Worm (Caenorhabditis elegans) whole organism, L4/young adult: ENCODE measurements around the gene col-87.

Source experiments
- W03F9.2 ChIP-seq: fragments of 150-350 bp; optimal IDR thresholded peaks from 2 replicates; lab custom pipeline; 2014; ENCODE audit warnings: missing biosample characterization, missing genetic modification characterization
- dao-5 ChIP-seq: sonication (generic microtip); optimal IDR thresholded peaks from 2 replicates; lab custom pipeline; 2016; ENCODE audit warnings: missing genotype, missing genetic modification characterization, moderate library complexity, missing compliant biosample characterization
- him-1 ChIP-seq: sonication (generic microtip); optimal IDR thresholded peaks from 2 replicates; lab custom pipeline; 2016; ENCODE audit warnings: missing genotype, missing genetic modification reagents, missing genetic modification characterization, missing compliant biosample characterization

- no peak for TF ChIP-seq W03F9.2 (tag; lab: Kevin White, UChicago)
- TF ChIP-seq him-1 (tag; lab: Kevin White, UChicago): no peak
- TF ChIP-seq dao-5: no peak
Measured at ce11 chrII:14112842-14113241, 18.4 kb upstream of the col-87 start.
